Worm (Caenorhabditis elegans): Measurements from ENCODE around the gene ctf-18.

ctf-18 gene

DNA sequence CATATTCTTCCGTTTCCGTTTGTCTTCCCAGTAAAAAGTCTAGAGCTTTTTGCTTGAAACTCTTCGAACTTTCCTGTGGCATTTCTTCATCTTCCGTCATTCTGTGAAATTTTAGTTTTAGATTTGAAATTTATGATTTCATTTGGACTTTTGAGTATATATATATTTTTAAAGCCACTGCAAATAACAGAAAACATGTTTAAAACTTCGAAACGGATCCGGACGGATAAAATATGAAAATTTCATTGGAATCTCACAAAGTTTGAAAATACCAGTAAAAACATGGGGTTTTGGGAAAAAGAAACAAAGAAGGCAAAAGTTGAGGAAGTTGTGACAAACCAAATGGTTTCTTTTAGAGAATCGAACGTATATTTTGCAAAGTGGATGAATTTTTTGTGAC is 22.5 kb upstream of the ctf-18 start, which contains the start of gene pigs-1:
pigs-1 (minus strand) TSS at position 101 of the 400 bp plus-strand sequence.
- TF ChIP-seq hlh-17 (GFP tag; optimal IDR thresholded peaks at IDR 0.05; ENCODE audit: borderline replicate concordance) (no peak), Y116A8C.19 (tag; optimal IDR thresholded peaks at IDR 0.05; ENCODE audit: borderline replicate concordance) (no peak), tlp-1 (tag; optimal IDR thresholded peaks at IDR 0.05) (no peak), lin-14 (GFP tag; optimal IDR thresholded peaks at IDR 0.05) (no peak), elt-2 (tag; optimal IDR thresholded peaks at IDR 0.05) (no peak), swsn-7 (tag; optimal IDR thresholded peaks at IDR 0.05) (no peak), ceh-8 (GFP tag; optimal IDR thresholded peaks at IDR 0.05) (no peak), fkh-10 (GFP tag; optimal IDR thresholded peaks at IDR 0.05) (no peak), mdl-1 (tag; optimal IDR thresholded peaks at IDR 0.05) (no peak), nhr-20 (tag; optimal IDR thresholded peaks at IDR 0.05) (no peak), lir-3 (tag; optimal IDR thresholded peaks at IDR 0.05; ENCODE audit: poor library complexity) (no peak), ztf-11 (tag; optimal IDR thresholded peaks at IDR 0.05) (no peak), sptf-1 (tag; optimal IDR thresholded peaks at IDR 0.05) (no peak), nhr-47 (tag; optimal IDR thresholded peaks at IDR 0.05) (no peak), zip-4 (GFP tag; optimal IDR thresholded peaks at IDR 0.05) (no peak), unc-98 (GFP tag; IDR thresholded peaks at IDR 0.05) (no peak), snpc-4 (tag; optimal IDR thresholded peaks at IDR 0.05) (no peak)

DNA sequence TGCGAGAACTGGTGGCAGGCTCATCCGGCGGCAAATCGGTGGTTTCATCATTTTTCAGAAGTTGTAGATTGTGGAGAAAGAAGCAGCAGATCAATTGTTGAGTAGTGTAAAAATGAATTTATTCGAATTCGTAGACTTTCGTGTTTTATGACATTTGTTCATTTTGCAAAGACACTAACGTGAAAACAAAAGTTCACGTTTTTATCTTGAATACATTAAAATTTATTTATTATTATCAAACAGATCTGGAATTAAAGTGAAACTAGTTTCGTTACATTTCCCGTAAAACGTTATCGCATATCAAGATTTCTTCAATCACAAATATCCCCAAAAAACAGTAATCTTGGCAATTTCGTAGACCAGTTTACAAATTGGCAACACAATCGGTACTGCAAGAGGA is 20.4 kb upstream of the ctf-18 start, which contains the start of gene T14G10.8:
T14G10.8 (minus strand) TSS at position 101 of the 400 bp plus-strand sequence.
- TF ChIP-seq ztf-11 (tag; optimal IDR thresholded peaks at IDR 0.05) (no peak), ceh-8 (GFP tag; optimal IDR thresholded peaks at IDR 0.05) (no peak), ceh-82 (tag; optimal IDR thresholded peaks at IDR 0.05) (no peak), ces-1 (GFP tag; optimal IDR thresholded peaks at IDR 0.05) (no peak), ets-5 (GFP tag; IDR thresholded peaks at IDR 0.05) (no peak), xbp-1 (tag; optimal IDR thresholded peaks at IDR 0.05) (no peak), sptf-1 (tag; optimal IDR thresholded peaks at IDR 0.05) (no peak), jun-1 (tag; optimal IDR thresholded peaks at IDR 0.05) (no peak), mab-9 (GFP tag; IDR thresholded peaks at IDR 0.05) (no peak), C16A3.4 (tag; optimal IDR thresholded peaks at IDR 0.05) (no peak), unc-30 (tag; optimal IDR thresholded peaks at IDR 0.05) (no peak), pag-3 (tag; optimal IDR thresholded peaks at IDR 0.05; ENCODE audit: borderline replicate concordance, insufficient read depth) (no peak), skn-1 (tag; optimal IDR thresholded peaks at IDR 0.05) (no peak), swsn-7 (tag; optimal IDR thresholded peaks at IDR 0.05) (no peak), pax-3 (tag; optimal IDR thresholded peaks at IDR 0.05) (no peak), unc-98 (GFP tag; IDR thresholded peaks at IDR 0.05) (no peak), fkh-4 (tag; optimal IDR thresholded peaks at IDR 0.05; ENCODE audit: borderline replicate concordance) (no peak), isw-1 (GFP tag; IDR thresholded peaks at IDR 0.05) (no peak), grh-1 (GFP tag; IDR thresholded peaks at IDR 0.05) (no peak), pqm-1 (tag; optimal IDR thresholded peaks at IDR 0.05) (no peak)

ce11 chrIV:10144909-10145308 is 18.5 kb upstream of the ctf-18 start:
- TF ChIP-seq C16A3.4 (tag; optimal IDR thresholded peaks at IDR 0.05) (no peak), C04F5.9 (tag; optimal IDR thresholded peaks at IDR 0.05) (no peak), ztf-11 (tag; optimal IDR thresholded peaks at IDR 0.05) (no peak), ets-5 (GFP tag; IDR thresholded peaks at IDR 0.05) (no peak), irx-1 (tag; optimal IDR thresholded peaks at IDR 0.05) (no peak), C34B4.2 (tag; optimal IDR thresholded peaks at IDR 0.05) (no peak), ama-1 (optimal IDR thresholded peaks at IDR 0.05) (no peak), unc-130 (tag; optimal IDR thresholded peaks at IDR 0.05) (no peak), zip-4 (GFP tag; optimal IDR thresholded peaks at IDR 0.05) (no peak), egl-13 (tag; optimal IDR thresholded peaks at IDR 0.05) (no peak), fkh-4 (tag; optimal IDR thresholded peaks at IDR 0.05; ENCODE audit: borderline replicate concordance) (no peak), lin-39 (tag; optimal IDR thresholded peaks at IDR 0.05) (no peak), nhr-77 (tag; optimal IDR thresholded peaks at IDR 0.05) (no peak), zag-1 (tag; optimal IDR thresholded peaks at IDR 0.05) (no peak), mdl-1 (tag; optimal IDR thresholded peaks at IDR 0.05) (no peak), grh-1 (GFP tag; IDR thresholded peaks at IDR 0.05) (no peak), dpl-1 (GFP tag; optimal IDR thresholded peaks at IDR 0.05) (no peak)
